Worm (Caenorhabditis elegans): Measurements from ENCODE around the gene C04G6.13.

ce11 chrII:5085450-5085849 lies 8.6 kb upstream of the C04G6.13 start, which contains the start of gene txt-9:
- TF ChIP-seq skn-1 (tag; optimal IDR thresholded peaks at IDR 0.05) (no peak), dmd-4 (tag; optimal IDR thresholded peaks at IDR 0.05) (no peak), Y55F3AM.14 (GFP tag; optimal IDR thresholded peaks at IDR 0.05) (no peak), snpc-4 (tag; optimal IDR thresholded peaks at IDR 0.05) (no peak), lin-39 (tag; optimal IDR thresholded peaks at IDR 0.05) (no peak), ztf-4 (tag; optimal IDR thresholded peaks at IDR 0.05) (no peak), ztf-11 (tag; optimal IDR thresholded peaks at IDR 0.05) (no peak), ama-1 (optimal IDR thresholded peaks at IDR 0.05) (no peak)
